Fruit fly (Drosophila melanogaster) whole organism, embryonic: Measurements from ENCODE around the gene Eig71Ed.

Experiments used
- CG10267 ChIP-seq: fragments of 200-800 bp; sonication (Bioruptor generic); optimal IDR thresholded peaks from 2 replicates; lab custom pipeline; 2018; ENCODE audit warnings: missing biosample characterization, mild to moderate bottlenecking, missing genetic modification characterization, moderate library complexity
- CG10979 ChIP-seq: fragments of 200-800 bp; sonication (Bioruptor generic); optimal IDR thresholded peaks from 2 replicates; lab custom pipeline; 2018; ENCODE audit warnings: missing biosample characterization, mild to moderate bottlenecking, missing genetic modification characterization, moderate library complexity
- CG13775 ChIP-seq: fragments of 200-800 bp; sonication (Bioruptor generic); optimal IDR thresholded peaks from 3 replicates; lab custom pipeline; 2017; ENCODE audit warnings: missing biosample characterization, mild to moderate bottlenecking, missing genetic modification characterization
- CG14667 ChIP-seq: fragments of 200-800 bp; sonication (Bioruptor generic); IDR thresholded peaks from 2 replicates; pipeline ENCODE4 v1.3.6; 2022; ENCODE audit warnings: missing biosample characterization, missing genetic modification characterization
- CG15696 ChIP-seq: fragments of 200-800 bp; sonication (Bioruptor generic); optimal IDR thresholded peaks from 2 replicates; lab custom pipeline; 2019; ENCODE audit warnings: missing biosample characterization, mild to moderate bottlenecking, missing genetic modification characterization, moderate library complexity
- CG16813 ChIP-seq: fragments of 200-800 bp; sonication (Bioruptor generic); IDR thresholded peaks from 3 replicates; pipeline ENCODE4 v1.3.6; 2022; ENCODE audit warnings: missing biosample characterization, missing genetic modification characterization; ENCODE audit not compliant: partially characterized antibody
- CG16815 ChIP-seq: fragments of 200-800 bp; sonication (Bioruptor generic); optimal IDR thresholded peaks from 3 replicates; lab custom pipeline; 2017; ENCODE audit warnings: missing biosample characterization, mild to moderate bottlenecking, missing genetic modification characterization
- CG16863 ChIP-seq: fragments of 200-800 bp; sonication (Bioruptor generic); optimal IDR thresholded peaks from 3 replicates; lab custom pipeline; 2016; ENCODE audit warnings: missing biosample characterization, missing genetic modification characterization
- CG17361 ChIP-seq: fragments of 200-800 bp; sonication (Bioruptor generic); IDR thresholded peaks from 3 replicates; pipeline ENCODE4 v1.3.6; 2022; ENCODE audit warnings: missing biosample characterization, missing genetic modification characterization
- CG17829 ChIP-seq: fragments of 200-800 bp; optimal IDR thresholded peaks from 2 replicates; lab custom pipeline; 2019; ENCODE audit warnings: missing biosample characterization, mild to moderate bottlenecking, missing genetic modification characterization, moderate library complexity
- CG2712 ChIP-seq: fragments of 200-800 bp; optimal IDR thresholded peaks from 3 replicates; lab custom pipeline; 2019; ENCODE audit warnings: missing biosample characterization, mild to moderate bottlenecking, missing genetic modification characterization, moderate library complexity
- CG31441 ChIP-seq: fragments of 200-800 bp; sonication (Bioruptor generic); IDR thresholded peaks from 2 replicates; pipeline ENCODE4 v1.3.6; 2022; ENCODE audit warnings: missing biosample characterization, missing genetic modification characterization
- CG33557 ChIP-seq: fragments of 200-800 bp; sonication (Bioruptor generic); optimal IDR thresholded peaks from 2 replicates; lab custom pipeline; 2019; ENCODE audit warnings: missing biosample characterization, mild to moderate bottlenecking, missing genetic modification characterization, moderate library complexity
- CG43689 ChIP-seq: fragments of 200-800 bp; sonication (Bioruptor generic); IDR thresholded peaks from 2 replicates; pipeline ENCODE4 v1.3.6; 2022; ENCODE audit warnings: missing biosample characterization, missing genetic modification characterization
- CG4404 ChIP-seq: fragments of 200-800 bp; sonication (Bioruptor generic); IDR thresholded peaks from 2 replicates; pipeline ENCODE4 v1.3.6; 2022; ENCODE audit warnings: missing biosample characterization, missing genetic modification characterization
- CG4424 ChIP-seq: fragments of 200-800 bp; sonication (Bioruptor generic); optimal IDR thresholded peaks from 3 replicates; lab custom pipeline; 2016; ENCODE audit warnings: missing biosample characterization, missing genetic modification characterization
- CHES-1-like ChIP-seq: fragments of 200-800 bp; sonication (Bioruptor generic); optimal IDR thresholded peaks from 2 replicates; lab custom pipeline; 2016; ENCODE audit warnings: missing biosample characterization, missing genetic modification characterization
- Chrac-16 ChIP-seq: fragments of 200-800 bp; sonication (Bioruptor generic); optimal IDR thresholded peaks from 3 replicates; lab custom pipeline; 2016; ENCODE audit warnings: missing biosample characterization, missing genetic modification characterization
- CoRest ChIP-seq: fragments of 200-800 bp; sonication (Bioruptor generic); optimal IDR thresholded peaks from 3 replicates; lab custom pipeline; 2018; ENCODE audit warnings: missing biosample characterization, mild to moderate bottlenecking, missing genetic modification characterization, moderate library complexity
- Ets65A ChIP-seq: fragments of 200-800 bp; sonication (Bioruptor generic); peaks from one replicate; lab custom pipeline; 2016; ENCODE audit warnings: missing biosample characterization, missing genetic modification characterization
- Pdp1 ChIP-seq, 2 experiments: fragments of 200-800 bp; sonication (Bioruptor generic); optimal IDR thresholded peaks; 3 replicates each; lab custom pipeline; 2016; ENCODE audit warnings: missing biosample characterization in 2 of 2, missing genetic modification characterization in 2 of 2, mild to moderate bottlenecking in 1 of 2, moderate library complexity in 1 of 2
- Xbp1 ChIP-seq: fragments of 200-800 bp; sonication (Bioruptor generic); optimal IDR thresholded peaks from 3 replicates; lab custom pipeline; 2016; ENCODE audit warnings: missing biosample characterization, mild to moderate bottlenecking, missing genetic modification characterization
- Xrp1 ChIP-seq: fragments of 200-800 bp; sonication (Bioruptor generic); IDR thresholded peaks from 2 replicates; pipeline ENCODE4 v1.3.6; 2022; ENCODE audit warnings: missing biosample characterization, missing genetic modification characterization
- ara ChIP-seq: fragments of 200-800 bp; sonication (Bioruptor generic); IDR thresholded peaks from 2 replicates; pipeline ENCODE4 v1.3.6; 2022; ENCODE audit warnings: missing biosample characterization, missing genetic modification characterization
- az2 ChIP-seq: fragments of 200-800 bp; sonication (Bioruptor generic); optimal IDR thresholded peaks from 3 replicates; lab custom pipeline; 2016; ENCODE audit warnings: missing biosample characterization, missing genetic modification characterization
- bsh ChIP-seq, 2 experiments: fragments of 200-800 bp; sonication (Bioruptor generic); optimal IDR thresholded peaks; 2 replicates each; lab custom pipeline; 2017 to 2018; ENCODE audit warnings: mild to moderate bottlenecking in 2 of 2, missing biosample characterization in 2 of 2, missing genetic modification characterization in 2 of 2, moderate library complexity in 1 of 2
- chinmo ChIP-seq: fragments of 200-800 bp; sonication (Bioruptor generic); IDR thresholded peaks from 4 replicates; pipeline ENCODE4 v1.3.6; 2022; ENCODE audit warnings: missing biosample characterization, missing genetic modification characterization; ENCODE audit not compliant: partially characterized antibody
- dati ChIP-seq: fragments of 200-800 bp; sonication (Bioruptor generic); IDR thresholded peaks from 2 replicates; pipeline ENCODE4 v1.3.6; 2022; ENCODE audit warnings: missing biosample characterization, missing genetic modification characterization
- fd102C ChIP-seq: fragments of 200-800 bp; sonication (Bioruptor generic); optimal IDR thresholded peaks from 2 replicates; lab custom pipeline; 2018; ENCODE audit warnings: missing biosample characterization, mild to moderate bottlenecking, missing genetic modification characterization, moderate library complexity
- fd64A ChIP-seq: fragments of 200-800 bp; sonication (Bioruptor generic); optimal IDR thresholded peaks from 3 replicates; lab custom pipeline; 2018; ENCODE audit warnings: missing biosample characterization, mild to moderate bottlenecking, missing genetic modification characterization
- gcm ChIP-seq: fragments of 200-800 bp; sonication (Bioruptor generic); optimal IDR thresholded peaks from 2 replicates; lab custom pipeline; 2019; ENCODE audit warnings: missing biosample characterization, mild to moderate bottlenecking, missing genetic modification characterization, moderate library complexity
- gfzf ChIP-seq: fragments of 200-800 bp; sonication (Bioruptor generic); optimal IDR thresholded peaks from 2 replicates; lab custom pipeline; 2016; ENCODE audit warnings: missing biosample characterization, mild to moderate bottlenecking, missing genetic modification characterization, moderate library complexity
- grau ChIP-seq: fragments of 200-800 bp; optimal IDR thresholded peaks from 3 replicates; lab custom pipeline; 2019; ENCODE audit warnings: missing biosample characterization, mild to moderate bottlenecking, missing genetic modification characterization, moderate library complexity
- gsb-n ChIP-seq: fragments of 200-800 bp; sonication (Bioruptor generic); optimal IDR thresholded peaks from 3 replicates; lab custom pipeline; 2018; ENCODE audit warnings: missing biosample characterization, mild to moderate bottlenecking, missing genetic modification characterization
- inv ChIP-seq: fragments of 200-800 bp; sonication (Bioruptor generic); IDR thresholded peaks from 2 replicates; pipeline ENCODE4 v1.3.6; 2022; ENCODE audit warnings: missing biosample characterization, missing genetic modification characterization; ENCODE audit not compliant: partially characterized antibody
- lola ChIP-seq, 3 experiments: fragments of >200 bp in 2 of 3; fragments of 200-800 bp in 1 of 3; sonication (Bioruptor generic) in 1 of 3; optimal IDR thresholded peaks; 2 replicates each; lab custom pipeline; 2017 to 2019; ENCODE audit warnings: missing biosample characterization in 3 of 3, missing genetic modification characterization in 3 of 3, mild to moderate bottlenecking in 1 of 3, moderate library complexity in 1 of 3
- mam ChIP-seq: fragments of 200-800 bp; sonication (Bioruptor generic); optimal IDR thresholded peaks from 3 replicates; lab custom pipeline; 2016; ENCODE audit warnings: missing biosample characterization, missing genetic modification characterization
- mirr ChIP-seq: fragments of 200-800 bp; sonication (Bioruptor generic); optimal IDR thresholded peaks from 3 replicates; lab custom pipeline; 2018; ENCODE audit warnings: missing biosample characterization, mild to moderate bottlenecking, missing genetic modification characterization
- nmo ChIP-seq: fragments of 200-800 bp; sonication (Bioruptor generic); optimal IDR thresholded peaks from 2 replicates; lab custom pipeline; 2018; ENCODE audit warnings: missing biosample characterization, mild to moderate bottlenecking, missing genetic modification characterization, moderate library complexity
- oc ChIP-seq: fragments of 200-800 bp; sonication (Bioruptor generic); optimal IDR thresholded peaks from 2 replicates; lab custom pipeline; 2018; ENCODE audit warnings: missing biosample characterization, mild to moderate bottlenecking, missing genetic modification characterization, moderate library complexity
- onecut ChIP-seq: fragments of 200-800 bp; sonication (Bioruptor generic); IDR thresholded peaks from 2 replicates; pipeline ENCODE4 v1.3.6; 2022; ENCODE audit warnings: missing biosample characterization, missing genetic modification characterization
- phol ChIP-seq: fragments of 200-800 bp; sonication (Bioruptor generic); optimal IDR thresholded peaks from 3 replicates; lab custom pipeline; 2018; ENCODE audit warnings: missing biosample characterization, mild to moderate bottlenecking, missing genetic modification characterization, moderate library complexity
- schlank ChIP-seq: fragments of 200-800 bp; sonication (Bioruptor generic); optimal IDR thresholded peaks from 2 replicates; lab custom pipeline; 2018; ENCODE audit warnings: missing biosample characterization, mild to moderate bottlenecking, missing genetic modification characterization
- sens ChIP-seq: fragments of 200-800 bp; sonication (Bioruptor generic); peaks from one replicate; lab custom pipeline; 2016; ENCODE audit warnings: missing biosample characterization, missing genetic modification characterization
- stwl ChIP-seq: fragments of 200-800 bp; sonication (Bioruptor generic); optimal IDR thresholded peaks from 3 replicates; lab custom pipeline; 2018; ENCODE audit warnings: missing biosample characterization, mild to moderate bottlenecking, missing genetic modification characterization, moderate library complexity
- tin ChIP-seq: fragments of 200-800 bp; sonication (Bioruptor generic); optimal IDR thresholded peaks from 3 replicates; lab custom pipeline; 2016; ENCODE audit warnings: missing biosample characterization, missing genetic modification characterization
- twi ChIP-seq: fragments of 200-800 bp; optimal IDR thresholded peaks from 2 replicates; lab custom pipeline; 2019; ENCODE audit warnings: missing biosample characterization, mild to moderate bottlenecking, missing genetic modification characterization, moderate library complexity
- z ChIP-seq: fragments of 200-800 bp; sonication (Bioruptor generic); IDR thresholded peaks from 3 replicates; pipeline ENCODE4 v1.3.6; 2022; ENCODE audit warnings: missing biosample characterization, missing genetic modification characterization
- zf30C ChIP-seq: fragments of 200-800 bp; sonication (Bioruptor generic); optimal IDR thresholded peaks from 3 replicates; lab custom pipeline; 2018; ENCODE audit warnings: missing biosample characterization, mild to moderate bottlenecking, missing genetic modification characterization

Gene Eig71Ed

DNA sequence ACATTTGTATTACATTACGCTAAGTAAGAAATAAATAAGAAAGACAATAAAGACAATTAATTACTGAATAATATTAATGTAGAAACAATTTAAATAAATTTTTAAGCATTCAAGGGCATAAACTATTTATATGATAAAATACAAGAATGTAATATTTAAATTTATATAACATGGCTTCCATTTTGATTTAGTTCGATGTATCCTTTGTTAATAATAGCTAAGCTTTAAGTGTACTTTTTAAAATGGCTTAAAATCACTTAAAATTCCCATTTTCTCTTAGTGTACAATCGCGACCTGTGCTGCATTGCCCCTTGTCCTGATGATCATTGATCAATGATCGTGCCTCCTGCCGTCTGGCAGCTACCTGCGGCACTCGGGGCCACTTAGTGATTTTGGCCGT is 18.1 kb downstream of the Eig71Ed start (continued):
- no peak for TF ChIP-seq mirr (GFP tag; lab: Kevin White, UChicago)
- peak; percentile 73 for TF ChIP-seq CG33557 (GFP tag; lab: Kevin White, UChicago)
- peak; percentile 76 for TF ChIP-seq CG10979
- TF ChIP-seq sens (GFP tag; lab: Kevin White, UChicago), result peak; percentile 42
- TF ChIP-seq CG16815 (GFP tag; lab: Kevin White, UChicago), result peak; percentile 27
- TF ChIP-seq phol (tag; lab: Kevin White, UChicago), result peak; percentile 48
- TF ChIP-seq zf30C (GFP tag; lab: Kevin White, UChicago), result peak; percentile 83
- no peak for TF ChIP-seq CG14667 (GFP tag; lab: Robert Waterston, UW)
- TF ChIP-seq bsh (GFP tag; optimal IDR thresholded peaks at IDR 0.05; lab: Kevin White, UChicago), result peak in 1 of 2 experiments; percentile 18
- TF ChIP-seq Ets65A, result no peak
- TF ChIP-seq CG4424 (GFP tag; lab: Kevin White, UChicago), result peak; percentile 13
- TF ChIP-seq CG17361, result peak; percentile 72
- TF ChIP-seq CG16863 (GFP tag; lab: Kevin White, UChicago), result no peak
- peak; percentile 30 for TF ChIP-seq grau (tag; lab: Kevin White, UChicago)
- TF ChIP-seq onecut (GFP tag; lab: Robert Waterston, UW), result no peak
- peak; percentile 12 for TF ChIP-seq az2 (GFP tag; lab: Kevin White, UChicago)
- TF ChIP-seq lola (GFP tag; optimal IDR thresholded peaks at IDR 0.05; lab: Kevin White, UChicago), result peak in 1 of 3 experiments; percentile 86
- no peak for TF ChIP-seq oc
- peak; percentile 70 for TF ChIP-seq CG17829 (tag; lab: Kevin White, UChicago)
- TF ChIP-seq ara, result 0 out of 2 replicates have a peak, but pooled peaks have one; percentile 24
- peak; percentile 66; the same call in 1 of the 2 replicates for TF ChIP-seq Xrp1 (GFP tag; lab: Robert Waterston, UW)
- TF ChIP-seq CG13775, result peak; percentile 35
- peak; percentile 48 for TF ChIP-seq CG31441 (GFP tag; lab: Robert Waterston, UW)
- peak; percentile 62 for TF ChIP-seq CG10267 (tag; lab: Kevin White, UChicago)
- peak; percentile 4 for TF ChIP-seq twi (tag; lab: Kevin White, UChicago)
- TF ChIP-seq, all 482 proteins: peak for 50

DNA sequence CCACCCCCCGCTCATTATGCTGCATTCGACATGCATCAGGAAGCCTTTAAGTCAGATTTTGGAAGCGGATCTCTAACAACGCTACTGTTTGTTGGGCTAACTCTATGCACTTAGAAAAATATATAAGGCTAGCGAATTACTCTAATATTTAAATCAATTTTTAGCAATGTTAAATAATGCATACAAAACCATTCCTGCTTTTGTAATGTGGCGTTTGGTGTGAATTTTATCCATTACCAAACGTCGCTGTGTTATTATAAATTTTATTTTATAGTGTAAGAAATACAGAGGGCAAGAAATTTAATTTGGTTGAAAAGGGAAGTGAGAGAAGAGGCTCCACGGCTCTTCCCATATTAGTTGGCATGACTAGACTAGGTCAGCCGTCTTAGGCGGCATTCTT is 20.5 kb downstream of the Eig71Ed start:
- TF ChIP-seq CG31441 (GFP tag; lab: Robert Waterston, UW) (peak; percentile 58), CHES-1-like (no peak), CG43689 (GFP tag; lab: Robert Waterston, UW) (no peak), Ets65A (peak; percentile 92), Chrac-16 (peak; percentile 30), gcm (GFP tag; lab: Kevin White, UChicago) (peak; percentile 38), chinmo (no peak), CG16813 (no peak), stwl (tag; lab: Kevin White, UChicago) (peak; percentile 31), onecut (GFP tag; lab: Robert Waterston, UW) (0 out of 2 replicates have a peak, but pooled peaks have one; percentile 11), CG2712 (tag; lab: Kevin White, UChicago) (peak; percentile 72), tin (GFP tag; lab: Kevin White, UChicago) (peak; percentile 22), gsb-n (tag; lab: Kevin White, UChicago) (peak; percentile 51), Xbp1 (GFP tag; lab: Kevin White, UChicago) (peak; percentile 21), Pdp1 (GFP tag; optimal IDR thresholded peaks at IDR 0.05; lab: Kevin White, UChicago) (peak in 1 of 2 experiments; percentile 19), dati (0 out of 2 replicates have a peak, but pooled peaks have one; percentile 19), nmo (GFP tag; lab: Kevin White, UChicago) (peak; percentile 59), mam (no peak), inv (GFP tag; lab: Robert Waterston, UW) (no peak), z (GFP tag; lab: Robert Waterston, UW) (no peak), schlank (no peak), fd64A (no peak), az2 (GFP tag; lab: Kevin White, UChicago) (peak; percentile 43), CoRest (tag; lab: Kevin White, UChicago) (peak; percentile 30), fd102C (GFP tag; lab: Kevin White, UChicago) (peak; percentile 36), CG15696 (peak; percentile 44), CG4404 (GFP tag; lab: Robert Waterston, UW) (peak; percentile 29; the same call in 1 of the 2 replicates), gfzf (GFP tag; lab: Kevin White, UChicago) (no peak)
